Fruit fly (Drosophila melanogaster) whole organism, pupa: ENCODE data around the gene CG42302.

Source experiments
- CG10348 ChIP-seq: fragments of 200-800 bp; sonication (Bioruptor generic); IDR thresholded peaks from 2 replicates; pipeline ENCODE4 v1.3.6; 2022; ENCODE audit warnings: missing biosample characterization, missing genetic modification characterization
- CG12605 ChIP-seq: fragments of 200-800 bp; sonication (Bioruptor generic); IDR thresholded peaks from 2 replicates; pipeline ENCODE4 v1.3.6; 2022; ENCODE audit warnings: missing biosample characterization, missing genetic modification characterization
- CG13204 ChIP-seq: fragments of 200-800 bp; sonication (Bioruptor generic); optimal IDR thresholded peaks from 2 replicates; lab custom pipeline; 2018; ENCODE audit warnings: missing biosample characterization, mild to moderate bottlenecking, missing genetic modification characterization, moderate library complexity
- CG17806 ChIP-seq: fragments of 200-800 bp; sonication (Bioruptor generic); optimal IDR thresholded peaks from 2 replicates; lab custom pipeline; 2018; ENCODE audit warnings: missing biosample characterization, mild to moderate bottlenecking, missing genetic modification characterization, moderate library complexity
- CG32121 ChIP-seq: fragments of 200-800 bp; sonication (Bioruptor generic); IDR thresholded peaks from 2 replicates; pipeline ENCODE4 v1.3.6; 2022; ENCODE audit warnings: missing biosample characterization, missing genetic modification characterization
- CG34367 ChIP-seq: fragments of 200-800 bp; sonication (Bioruptor generic); optimal IDR thresholded peaks from 2 replicates; lab custom pipeline; 2018; ENCODE audit warnings: missing biosample characterization, mild to moderate bottlenecking, missing genetic modification characterization
- CG4496 ChIP-seq: fragments of 200-800 bp; sonication (Bioruptor generic); IDR thresholded peaks from 3 replicates; pipeline ENCODE4 v1.3.6; 2022; ENCODE audit warnings: missing biosample characterization, missing genetic modification characterization
- CG8159 ChIP-seq: fragments of 200-800 bp; sonication (Bioruptor generic); optimal IDR thresholded peaks from 3 replicates; lab custom pipeline; 2018; ENCODE audit warnings: missing biosample characterization, mild to moderate bottlenecking, missing genetic modification characterization, moderate library complexity
- D1 ChIP-seq: fragments of 200-800 bp; sonication (Bioruptor generic); optimal IDR thresholded peaks from 2 replicates; lab custom pipeline; 2018; ENCODE audit warnings: missing biosample characterization, mild to moderate bottlenecking, missing genetic modification characterization, moderate library complexity
- EcR ChIP-seq: fragments of 200-800 bp; sonication (Bioruptor generic); optimal IDR thresholded peaks from 3 replicates; lab custom pipeline; 2019; ENCODE audit warnings: missing biosample characterization, missing genetic modification characterization, mild to moderate bottlenecking, moderate library complexity, missing genetic modification reagents
- Ets98B ChIP-seq: fragments of 200-800 bp; sonication (Bioruptor generic); IDR thresholded peaks from 2 replicates; pipeline ENCODE4 v1.3.6; 2022; ENCODE audit warnings: missing biosample characterization, missing genetic modification characterization
- Pif1A ChIP-seq: fragments of 200-800 bp; sonication (Bioruptor generic); optimal IDR thresholded peaks from 3 replicates; lab custom pipeline; 2016; ENCODE audit warnings: missing biosample characterization, missing genetic modification characterization
- Pif1B ChIP-seq: fragments of 200-800 bp; sonication (Bioruptor generic); optimal IDR thresholded peaks from 3 replicates; lab custom pipeline; 2016; ENCODE audit warnings: missing biosample characterization, missing genetic modification characterization
- gl ChIP-seq: fragments of 200-800 bp; sonication (Bioruptor generic); optimal IDR thresholded peaks from 2 replicates; lab custom pipeline; 2018; ENCODE audit warnings: missing biosample characterization, mild to moderate bottlenecking, missing genetic modification characterization

- TF ChIP-seq CG4496 (GFP tag; lab: Robert Waterston, UW) (no peak), EcR (GFP tag; lab: Kevin White, UChicago) (peak; percentile 82), CG13204 (GFP tag; lab: Kevin White, UChicago) (no peak), Ets98B (GFP tag; lab: Robert Waterston, UW) (no peak), CG10348 (GFP tag; lab: Robert Waterston, UW) (no peak), CG8159 (tag; lab: Kevin White, UChicago) (peak; percentile 2), Pif1B (GFP tag; lab: Kevin White, UChicago) (no peak), CG32121 (GFP tag; lab: Robert Waterston, UW) (no peak), gl (tag; lab: Kevin White, UChicago) (no peak), CG12605 (no peak), D1 (tag; lab: Kevin White, UChicago) (no peak), Pif1A (no peak), CG34367 (peak; percentile 6), CG17806 (tag; lab: Kevin White, UChicago) (no peak)
Measured at dm6 chrX:18701752-18702151, 23.7 kb downstream of the CG42302 start.
